Worm (Caenorhabditis elegans) whole organism, mixed stage, embryonic: ENCODE measurements around the gene F07G11.4.
A peak's percentile ranks its signal among the peaks of the same experiment; 100 is the strongest.

Source experiments
- ceh-83 ChIP-seq: fragments of 200-800 bp; sonication (Bioruptor generic); optimal IDR thresholded peaks from 2 replicates; lab custom pipeline; 2018; ENCODE audit warnings: mild to moderate bottlenecking, missing genetic modification characterization, missing compliant biosample characterization
- ces-1 ChIP-seq: fragments of 150-350 bp; optimal IDR thresholded peaks from 2 replicates; lab custom pipeline; 2014; ENCODE audit warnings: missing biosample characterization, missing genetic modification reagents, missing genetic modification characterization
- cnd-1 ChIP-seq: fragments of 200-800 bp; sonication (Bioruptor generic); optimal IDR thresholded peaks from 2 replicates; lab custom pipeline; 2018; ENCODE audit warnings: mild to moderate bottlenecking, missing genetic modification characterization, missing compliant biosample characterization
- drap-1 ChIP-seq: fragments of 200-800 bp; sonication (Bioruptor generic); optimal IDR thresholded peaks from 3 replicates; lab custom pipeline; 2018; ENCODE audit warnings: mild to moderate bottlenecking, missing genetic modification characterization, missing compliant biosample characterization
- elt-1 ChIP-seq: sonication (generic microtip); optimal IDR thresholded peaks from 2 replicates; lab custom pipeline; 2017; ENCODE audit warnings: missing genetic modification characterization, mild to moderate bottlenecking, missing compliant biosample characterization, antibody characterized with exemption, moderate library complexity, borderline replicate concordance; ENCODE audit not compliant: insufficient read depth
- flh-1 ChIP-seq: fragments of 200-800 bp; sonication (Bioruptor generic); optimal IDR thresholded peaks from 2 replicates; lab custom pipeline; 2018; ENCODE audit warnings: mild to moderate bottlenecking, missing genetic modification characterization, moderate library complexity, missing compliant biosample characterization
- ham-2 ChIP-seq: fragments of 200-800 bp; sonication (Bioruptor generic); optimal IDR thresholded peaks from 2 replicates; lab custom pipeline; 2018; ENCODE audit warnings: mild to moderate bottlenecking, missing genetic modification characterization, missing compliant biosample characterization
- hlh-1 ChIP-seq: fragments of 150-350 bp; optimal IDR thresholded peaks from 2 replicates; lab custom pipeline; 2014; ENCODE audit warnings: missing biosample characterization, missing genetic modification reagents, missing genetic modification characterization
- lin-13 ChIP-seq: fragments of 150-350 bp; optimal IDR thresholded peaks from 2 replicates; lab custom pipeline; 2014; ENCODE audit warnings: missing biosample characterization, missing genetic modification characterization
- mep-1 ChIP-seq: fragments of 150-350 bp; optimal IDR thresholded peaks from 2 replicates; lab custom pipeline; 2017; ENCODE audit warnings: missing biosample characterization, missing genetic modification reagents, missing genetic modification characterization, inconsistent platforms
- nhr-28 ChIP-seq: fragments of 150-350 bp; optimal IDR thresholded peaks from 2 replicates; lab custom pipeline; 2014; ENCODE audit warnings: missing biosample characterization, missing genetic modification characterization
- snpc-4 ChIP-seq: fragments of 150-350 bp; optimal IDR thresholded peaks from 2 replicates; lab custom pipeline; 2014; ENCODE audit warnings: missing biosample characterization, missing genetic modification characterization
- sptf-1 ChIP-seq: sonication (generic microtip); optimal IDR thresholded peaks from 2 replicates; lab custom pipeline; 2017; ENCODE audit warnings: mild to moderate bottlenecking, missing genetic modification characterization, moderate library complexity, missing compliant biosample characterization
- tbx-8 ChIP-seq: fragments of 200-800 bp; sonication (Bioruptor generic); optimal IDR thresholded peaks from 2 replicates; lab custom pipeline; 2018; ENCODE audit warnings: mild to moderate bottlenecking, missing genetic modification characterization, moderate library complexity, missing compliant biosample characterization
- unc-120 ChIP-seq: sonication (generic microtip); optimal IDR thresholded peaks from 2 replicates; lab custom pipeline; 2017; ENCODE audit warnings: missing genetic modification characterization, missing compliant biosample characterization; ENCODE audit not compliant: poor library complexity, severe bottlenecking
- zip-8 ChIP-seq: fragments of 150-350 bp; optimal IDR thresholded peaks from 2 replicates; lab custom pipeline; 2014; ENCODE audit warnings: missing biosample characterization, missing genetic modification characterization
- ztf-11 ChIP-seq: fragments of 150-350 bp; optimal IDR thresholded peaks from 2 replicates; lab custom pipeline; 2014; ENCODE audit warnings: missing biosample characterization, missing genetic modification characterization

The F07G11.4 gene

ce11 chrV:7248227-7248953, 46.8 kb downstream of the F07G11.4 start:
- TF ChIP-seq ces-1 (no peak), snpc-4 (tag; lab: Kevin White, UChicago) (no peak), unc-120 (no peak), lin-13 (tag; lab: Kevin White, UChicago) (no peak), ceh-83 (GFP tag; lab: Kevin White, UChicago) (no peak), cnd-1 (tag; lab: Kevin White, UChicago) (no peak), sptf-1 (tag; lab: Kevin White, UChicago) (no peak), drap-1 (no peak), ztf-11 (tag; lab: Kevin White, UChicago) (no peak), tbx-8 (GFP tag; lab: Kevin White, UChicago) (no peak), flh-1 (GFP tag; lab: Kevin White, UChicago) (no peak), nhr-28 (tag; lab: Kevin White, UChicago) (no peak), mep-1 (no peak), zip-8 (tag; lab: Kevin White, UChicago) (no peak), hlh-1 (tag; lab: Kevin White, UChicago) (no peak)

- TF ChIP-seq unc-120, result no peak
- TF ChIP-seq ces-1, result no peak
- no peak for TF ChIP-seq elt-1
- peak; percentile 34 for TF ChIP-seq ham-2 (GFP tag; lab: Kevin White, UChicago)
Measured at ce11 chrV:7246951-7247350, 48.2 kb downstream of the F07G11.4 start, which contains the start of gene C05C8.7. Gene C05C8.7 (minus strand): TSS chrV:7247050.
